Worm (Caenorhabditis elegans) whole organism, young adult: ENCODE data around the gene T02G5.3.

Experiments used
- D2030.7 ChIP-seq: fragments of 200-800 bp; sonication (Bioruptor generic); IDR thresholded peaks from 2 replicates; pipeline ENCODE4 v1.3.6; 2022; ENCODE audit warnings: missing genetic modification reagents, missing genetic modification characterization, missing compliant biosample characterization
- F22D6.2 ChIP-seq: sonication (generic microtip); optimal IDR thresholded peaks from 2 replicates; lab custom pipeline; 2016; ENCODE audit warnings: mild to moderate bottlenecking, missing genetic modification characterization, missing compliant biosample characterization
- Y95B8A.8 ChIP-seq: fragments of 200-800 bp; sonication (Bioruptor generic); IDR thresholded peaks from 2 replicates; pipeline ENCODE4 v1.3.6; 2022; ENCODE audit warnings: missing genetic modification reagents, missing genetic modification characterization, missing compliant biosample characterization
- ZK185.1 ChIP-seq: sonication (generic microtip); optimal IDR thresholded peaks from 2 replicates; lab custom pipeline; 2016; ENCODE audit warnings: mild to moderate bottlenecking, missing genetic modification characterization, missing compliant biosample characterization; ENCODE audit not compliant: poor library complexity, severe bottlenecking
- ama-1 ChIP-seq, 3 experiments: fragments of 150-350 bp in 1 of 3; sonication (generic microtip) in 2 of 3; optimal IDR thresholded peaks; 2 replicates each; lab custom pipeline; 2014 to 2018; ENCODE audit warnings: missing biosample characterization in 2 of 3, missing genetic modification characterization in 2 of 3, missing genetic modification reagents in 2 of 3
- ceh-91 ChIP-seq: fragments of 200-800 bp; sonication (Bioruptor generic); IDR thresholded peaks from 2 replicates; pipeline ENCODE4 v1.3.6; 2022; ENCODE audit warnings: missing genetic modification reagents, missing genetic modification characterization, missing compliant biosample characterization
- egl-18 ChIP-seq: fragments of 200-800 bp; sonication (Bioruptor generic); IDR thresholded peaks from 2 replicates; pipeline ENCODE4 v1.3.6; 2022; ENCODE audit warnings: missing genetic modification reagents, missing genetic modification characterization, missing compliant biosample characterization
- gei-17 ChIP-seq: fragments of 200-800 bp; sonication (Bioruptor generic); optimal IDR thresholded peaks from 2 replicates; lab custom pipeline; 2018; ENCODE audit warnings: mild to moderate bottlenecking, missing genetic modification characterization, missing compliant biosample characterization
- madf-3 ChIP-seq: fragments of 200-800 bp; sonication (Bioruptor generic); IDR thresholded peaks from 2 replicates; pipeline ENCODE4 v1.3.6; 2022; ENCODE audit warnings: missing genetic modification reagents, missing genetic modification characterization, missing compliant biosample characterization
- mes-4 ChIP-seq: sonication (generic microtip); optimal IDR thresholded peaks from 2 replicates; lab custom pipeline; 2016; ENCODE audit warnings: missing genotype, missing genetic modification characterization, missing compliant biosample characterization
- snpc-4 ChIP-seq, 5 experiments: fragments of 150-350 bp in 1 of 5; sonication (generic microtip) in 4 of 5; optimal IDR thresholded peaks; 2 replicates each; lab custom pipeline; 2014 to 2018; ENCODE audit warnings: missing genetic modification characterization in 5 of 5, missing biosample characterization in 3 of 5, antibody characterized with exemption in 2 of 5, mild to moderate bottlenecking in 2 of 5, missing compliant biosample characterization in 2 of 5, missing genotype in 2 of 5, moderate library complexity in 2 of 5, missing genetic modification reagents in 1 of 5
- sptf-2 ChIP-seq: fragments of 200-800 bp; sonication (Bioruptor generic); optimal IDR thresholded peaks from 2 replicates; lab custom pipeline; 2018; ENCODE audit warnings: mild to moderate bottlenecking, missing genetic modification characterization, missing compliant biosample characterization
- unc-62 ChIP-seq: fragments of 150-350 bp; optimal IDR thresholded peaks from 2 replicates; lab custom pipeline; 2014; ENCODE audit warnings: missing biosample characterization, missing genetic modification reagents, missing genetic modification characterization
- ztf-3 ChIP-seq: fragments of 200-800 bp; sonication (Bioruptor generic); optimal IDR thresholded peaks from 2 replicates; lab custom pipeline; 2018; ENCODE audit warnings: mild to moderate bottlenecking, missing genetic modification characterization, missing compliant biosample characterization

DNA sequence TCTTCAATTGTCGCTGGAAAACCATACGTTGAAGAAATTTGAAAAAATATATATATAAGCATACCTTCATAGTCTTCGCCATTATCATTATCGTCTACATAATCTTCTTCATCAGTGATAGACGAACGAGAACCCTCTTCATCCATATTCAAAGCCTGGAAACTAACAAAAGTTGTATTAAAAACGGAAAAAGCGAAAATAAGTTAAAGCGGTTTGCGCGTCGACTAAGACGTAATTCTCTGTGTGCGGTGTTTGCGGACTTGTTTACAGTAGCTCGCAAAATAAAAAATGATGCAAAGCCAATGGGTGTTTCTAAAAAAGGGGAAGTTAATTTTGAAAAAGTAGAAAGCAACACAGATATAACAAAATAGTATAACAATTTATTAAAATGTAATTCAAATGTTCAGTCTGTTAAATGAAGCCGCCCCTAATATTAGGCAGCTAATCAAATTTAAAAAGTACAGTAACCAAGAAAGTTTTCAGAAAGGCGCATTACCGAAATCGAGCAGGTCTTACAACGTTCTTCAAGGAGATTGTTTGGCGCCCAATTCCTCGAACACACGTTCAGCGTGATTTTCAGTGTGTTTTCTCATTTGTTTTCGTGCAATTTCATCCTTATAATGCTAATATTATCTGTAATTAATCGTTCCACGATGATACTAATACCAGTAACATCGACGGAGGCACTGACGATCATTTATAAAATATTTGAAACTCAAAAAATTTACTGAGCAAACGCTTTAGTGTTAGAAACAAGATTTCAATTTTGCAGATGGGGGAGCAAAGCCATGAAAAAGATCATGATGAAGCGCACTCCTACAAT, 38.9 kb downstream of the T02G5.3 start, which contains the start of the genes T07F8.4 and gld-3:
- TF ChIP-seq snpc-4 (GFP tag; optimal IDR thresholded peaks at IDR 0.05; lab: Kevin White, UChicago) (no peak), snpc-4 (tag; optimal IDR thresholded peaks at IDR 0.05; lab: Kevin White, UChicago) (peak in 2 of 4 experiments; percentile 15 to 32), unc-62 (GFP tag; lab: Kevin White, UChicago) (no peak), ZK185.1 (tag; lab: Kevin White, UChicago) (no peak), sptf-2 (GFP tag; lab: Kevin White, UChicago) (no peak), F22D6.2 (tag; lab: Kevin White, UChicago) (no peak), ceh-91 (GFP tag; lab: Robert Waterston, UW) (peak; percentile 80), egl-18 (GFP tag; lab: Robert Waterston, UW) (no peak), madf-3 (GFP tag; lab: Robert Waterston, UW) (no peak), ama-1 (optimal IDR thresholded peaks at IDR 0.05; lab: Kevin White, UChicago) (no peak), ama-1 (GFP tag; optimal IDR thresholded peaks at IDR 0.05; lab: Kevin White, UChicago) (no peak), ztf-3 (GFP tag; lab: Kevin White, UChicago) (no peak), mes-4 (tag; lab: Kevin White, UChicago) (no peak), gei-17 (GFP tag; lab: Kevin White, UChicago) (no peak), Y95B8A.8 (GFP tag; lab: Robert Waterston, UW) (0 out of 2 replicates have a peak, but pooled peaks have one; percentile 37), D2030.7 (GFP tag; lab: Robert Waterston, UW) (peak; percentile 72)
